Worm (Caenorhabditis elegans): ENCODE measurements around the gene F49F1.11.

ce11 chrIV:4139022-4139421 lies 2.2 kb downstream of the F49F1.11 start, which contains the start of gene F49F1.10:
- no peak for TF ChIP-seq T22C8.4 (GFP tag; IDR thresholded peaks at IDR 0.05)
- no peak for TF ChIP-seq tab-1 (GFP tag; IDR thresholded peaks at IDR 0.05)
- TF ChIP-seq cog-1 (tag; optimal IDR thresholded peaks at IDR 0.05) = no peak
- TF ChIP-seq flt-1 (GFP tag; IDR thresholded peaks at IDR 0.05) = no peak
- TF ChIP-seq ref-1 (GFP tag; conservative IDR thresholded peaks at IDR 0.05) = no peak
- TF ChIP-seq klf-2 (GFP tag; conservative IDR thresholded peaks at IDR 0.05) = no peak
- TF ChIP-seq med-1 (GFP tag; optimal IDR thresholded peaks at IDR 0.05; ENCODE audit: insufficient read depth) = no peak
- no peak for TF ChIP-seq ztf-29 (GFP tag; IDR thresholded peaks at IDR 0.05)
- no peak for TF ChIP-seq ztf-23 (GFP tag; IDR thresholded peaks at IDR 0.05)

All from whole organism, midembryonic.